Fruit fly (Drosophila melanogaster) whole organism, embryonic: ENCODE results near the gene CG45099.

Source experiments
- Adf1 ChIP-seq: fragments of 200-800 bp; sonication (Bioruptor generic); IDR thresholded peaks from 2 replicates; pipeline ENCODE4 v1.3.6; 2022; ENCODE audit warnings: missing biosample characterization, missing genetic modification characterization
- C15 ChIP-seq: fragments of 200-800 bp; sonication (Bioruptor generic); IDR thresholded peaks from 3 replicates; pipeline ENCODE4 v1.3.6; 2022; ENCODE audit warnings: missing biosample characterization, missing genetic modification characterization
- CG10147 ChIP-seq: fragments of 200-800 bp; sonication (Bioruptor generic); optimal IDR thresholded peaks from 2 replicates; lab custom pipeline; 2019; ENCODE audit warnings: missing biosample characterization, mild to moderate bottlenecking, missing genetic modification characterization, moderate library complexity
- CG10959 ChIP-seq: fragments of 200-800 bp; sonication (Bioruptor generic); IDR thresholded peaks from 2 replicates; pipeline ENCODE4 v1.3.6; 2022; ENCODE audit warnings: missing biosample characterization, missing genetic modification characterization
- CG11695 ChIP-seq: fragments of 200-800 bp; sonication (Bioruptor generic); IDR thresholded peaks from 3 replicates; pipeline ENCODE4 v1.3.6; 2022; ENCODE audit warnings: missing biosample characterization, missing genetic modification characterization
- CG12071 ChIP-seq: fragments of 200-800 bp; sonication (Bioruptor generic); optimal IDR thresholded peaks from 3 replicates; lab custom pipeline; 2018; ENCODE audit warnings: missing biosample characterization, mild to moderate bottlenecking, missing genetic modification characterization
- CG12104 ChIP-seq: fragments of 200-800 bp; sonication (Bioruptor generic); optimal IDR thresholded peaks from 3 replicates; lab custom pipeline; 2016; ENCODE audit warnings: missing biosample characterization, missing genetic modification characterization
- CG13296 ChIP-seq: fragments of 200-800 bp; sonication (Bioruptor generic); optimal IDR thresholded peaks from 3 replicates; lab custom pipeline; 2018; ENCODE audit warnings: missing biosample characterization, mild to moderate bottlenecking, missing genetic modification characterization
- CG14050 ChIP-seq: fragments of 200-800 bp; sonication (Bioruptor generic); IDR thresholded peaks from 3 replicates; pipeline ENCODE4 v1.3.6; 2022; ENCODE audit warnings: missing biosample characterization, missing genetic modification characterization
- CG15514 ChIP-seq: fragments of 200-800 bp; sonication (Bioruptor generic); optimal IDR thresholded peaks from 3 replicates; lab custom pipeline; 2017; ENCODE audit warnings: missing biosample characterization, missing genetic modification characterization, mild to moderate bottlenecking, moderate library complexity, missing genetic modification reagents
- CG17328 ChIP-seq: fragments of 200-800 bp; sonication (Bioruptor generic); IDR thresholded peaks from 2 replicates; pipeline ENCODE4 v1.3.6; 2022; ENCODE audit warnings: missing biosample characterization, missing genetic modification characterization
- CG17568 ChIP-seq: fragments of 200-800 bp; sonication (Bioruptor generic); optimal IDR thresholded peaks from 2 replicates; lab custom pipeline; 2018; ENCODE audit warnings: missing biosample characterization, mild to moderate bottlenecking, missing genetic modification characterization, moderate library complexity
- CG18011 ChIP-seq: fragments of 200-800 bp; sonication (Bioruptor generic); optimal IDR thresholded peaks from 2 replicates; lab custom pipeline; 2017; ENCODE audit warnings: missing biosample characterization, missing genetic modification characterization, mild to moderate bottlenecking, moderate library complexity, missing genotype
- CG18599 ChIP-seq: fragments of 200-800 bp; sonication (Bioruptor generic); optimal IDR thresholded peaks from 3 replicates; lab custom pipeline; 2017; ENCODE audit warnings: missing biosample characterization, missing genetic modification characterization, mild to moderate bottlenecking, moderate library complexity, missing genetic modification reagents
- CG30431 ChIP-seq: fragments of 200-800 bp; sonication (Bioruptor generic); optimal IDR thresholded peaks from 2 replicates; lab custom pipeline; 2017; ENCODE audit warnings: missing biosample characterization, missing genetic modification characterization
- CG32532 ChIP-seq: fragments of 200-800 bp; sonication (Bioruptor generic); IDR thresholded peaks from 2 replicates; pipeline ENCODE4 v1.3.6; 2022; ENCODE audit warnings: missing biosample characterization, missing genetic modification characterization
- CG4404 ChIP-seq: fragments of 200-800 bp; sonication (Bioruptor generic); IDR thresholded peaks from 2 replicates; pipeline ENCODE4 v1.3.6; 2022; ENCODE audit warnings: missing biosample characterization, missing genetic modification characterization
- CG6272 ChIP-seq: fragments of 200-800 bp; sonication (Bioruptor generic); IDR thresholded peaks from 2 replicates; pipeline ENCODE4 v1.3.6; 2022; ENCODE audit warnings: missing biosample characterization, missing genetic modification characterization
- CG9609 ChIP-seq: fragments of 200-800 bp; sonication (Bioruptor generic); optimal IDR thresholded peaks from 3 replicates; lab custom pipeline; 2016; ENCODE audit warnings: missing biosample characterization, missing genetic modification characterization
- CG9727 ChIP-seq: fragments of 200-800 bp; sonication (Bioruptor generic); optimal IDR thresholded peaks from 3 replicates; lab custom pipeline; 2017; ENCODE audit warnings: missing biosample characterization, mild to moderate bottlenecking, missing genetic modification characterization
- Dip2 ChIP-seq: fragments of 200-800 bp; sonication (Bioruptor generic); IDR thresholded peaks from 2 replicates; pipeline ENCODE4 v1.3.6; 2022; ENCODE audit warnings: missing biosample characterization, missing genetic modification characterization
- Eip74EF ChIP-seq, 2 experiments: fragments of 200-800 bp in 1 of 2; fragments of >200 bp in 1 of 2; sonication (Bioruptor generic) in 1 of 2; optimal IDR thresholded peaks; 2 replicates each; lab custom pipeline; 2017 to 2019; ENCODE audit warnings: missing biosample characterization in 2 of 2, missing genetic modification characterization in 2 of 2, mild to moderate bottlenecking in 1 of 2, moderate library complexity in 1 of 2
- Gsc ChIP-seq: fragments of 200-800 bp; sonication (Bioruptor generic); IDR thresholded peaks from 2 replicates; pipeline ENCODE4 v1.3.6; 2022; ENCODE audit warnings: missing biosample characterization, missing genetic modification characterization
- H2.0 ChIP-seq: fragments of 200-800 bp; sonication (Bioruptor generic); IDR thresholded peaks from 2 replicates; pipeline ENCODE4 v1.3.6; 2022; ENCODE audit warnings: missing biosample characterization, missing genetic modification characterization
- HLH4C ChIP-seq: fragments of 200-800 bp; sonication (Bioruptor generic); IDR thresholded peaks from 3 replicates; pipeline ENCODE4 v1.3.6; 2022; ENCODE audit warnings: missing biosample characterization, missing genetic modification characterization; ENCODE audit not compliant: partially characterized antibody
- HLHmδ ChIP-seq: fragments of 200-800 bp; sonication (Bioruptor generic); optimal IDR thresholded peaks from 2 replicates; lab custom pipeline; 2018; ENCODE audit warnings: missing biosample characterization, mild to moderate bottlenecking, missing genetic modification characterization, moderate library complexity
- Nf-YA ChIP-seq: fragments of 200-800 bp; sonication (Bioruptor generic); IDR thresholded peaks from 2 replicates; pipeline ENCODE4 v1.3.6; 2022; ENCODE audit warnings: missing biosample characterization, missing genetic modification characterization
- Opbp ChIP-seq: fragments of 200-800 bp; sonication (Bioruptor generic); IDR thresholded peaks from 3 replicates; pipeline ENCODE4 v1.3.6; 2022; ENCODE audit warnings: missing biosample characterization, missing genetic modification characterization; ENCODE audit not compliant: partially characterized antibody
- PHDP ChIP-seq: fragments of 200-800 bp; sonication (Bioruptor generic); optimal IDR thresholded peaks from 3 replicates; lab custom pipeline; 2018; ENCODE audit warnings: missing biosample characterization, mild to moderate bottlenecking, missing genetic modification characterization, moderate library complexity
- Poxn ChIP-seq: fragments of 200-800 bp; sonication (Bioruptor generic); IDR thresholded peaks from 2 replicates; pipeline ENCODE4 v1.3.6; 2022; ENCODE audit warnings: missing biosample characterization, missing genetic modification characterization
- Rfx ChIP-seq: fragments of 200-800 bp; sonication (Bioruptor generic); IDR thresholded peaks from 2 replicates; pipeline ENCODE4 v1.3.6; 2022; ENCODE audit warnings: missing biosample characterization, missing genetic modification characterization
- ara ChIP-seq: fragments of 200-800 bp; sonication (Bioruptor generic); IDR thresholded peaks from 2 replicates; pipeline ENCODE4 v1.3.6; 2022; ENCODE audit warnings: missing biosample characterization, missing genetic modification characterization
- az2 ChIP-seq: fragments of 200-800 bp; sonication (Bioruptor generic); optimal IDR thresholded peaks from 3 replicates; lab custom pipeline; 2016; ENCODE audit warnings: missing biosample characterization, missing genetic modification characterization
- cg ChIP-seq: fragments of 200-800 bp; sonication (Bioruptor generic); optimal IDR thresholded peaks from 3 replicates; lab custom pipeline; 2019; ENCODE audit warnings: missing biosample characterization, mild to moderate bottlenecking, missing genetic modification characterization, moderate library complexity
- chinmo ChIP-seq: fragments of 200-800 bp; sonication (Bioruptor generic); IDR thresholded peaks from 4 replicates; pipeline ENCODE4 v1.3.6; 2022; ENCODE audit warnings: missing biosample characterization, missing genetic modification characterization; ENCODE audit not compliant: partially characterized antibody
- corto ChIP-seq: fragments of 200-800 bp; sonication (Bioruptor generic); optimal IDR thresholded peaks from 2 replicates; lab custom pipeline; 2016; ENCODE audit warnings: missing biosample characterization, mild to moderate bottlenecking, missing genetic modification characterization, moderate library complexity
- dan ChIP-seq: fragments of 200-800 bp; sonication (Bioruptor generic); IDR thresholded peaks from 2 replicates; pipeline ENCODE4 v1.3.6; 2022; ENCODE audit warnings: missing biosample characterization, missing genetic modification characterization
- danr ChIP-seq: fragments of 200-800 bp; sonication (Bioruptor generic); IDR thresholded peaks from 2 replicates; pipeline ENCODE4 v1.3.6; 2022; ENCODE audit warnings: missing biosample characterization, missing genetic modification characterization
- fd96Cb ChIP-seq: fragments of 200-800 bp; sonication (Bioruptor generic); optimal IDR thresholded peaks from 2 replicates; lab custom pipeline; 2018; ENCODE audit warnings: missing biosample characterization, mild to moderate bottlenecking, missing genetic modification characterization, moderate library complexity
- hkb ChIP-seq, 2 experiments: fragments of 200-800 bp in 1 of 2; fragments of >200 bp in 1 of 2; sonication (Bioruptor generic) in 1 of 2; IDR thresholded peaks in 1 of 2; optimal IDR thresholded peaks in 1 of 2; 2 replicates each; pipeline versions ENCODE4 v1.3.6 to Lab custom; 2017 to 2022; ENCODE audit warnings: missing biosample characterization in 1 of 2, missing genetic modification characterization in 1 of 2
- jigr1 ChIP-seq: fragments of 200-800 bp; sonication (Bioruptor generic); IDR thresholded peaks from 3 replicates; pipeline ENCODE4 v1.3.6; 2022; ENCODE audit warnings: missing biosample characterization, missing genetic modification characterization
- nerfin-2 ChIP-seq: fragments of 200-800 bp; sonication (Bioruptor generic); IDR thresholded peaks from 2 replicates; pipeline ENCODE4 v1.3.6; 2022; ENCODE audit warnings: missing biosample characterization, missing genetic modification characterization; ENCODE audit not compliant: partially characterized antibody
- org-1 ChIP-seq: fragments of 200-800 bp; sonication (Bioruptor generic); optimal IDR thresholded peaks from 2 replicates; lab custom pipeline; 2017; ENCODE audit warnings: missing biosample characterization, missing genetic modification characterization
- sens-2 ChIP-seq: fragments of 200-800 bp; sonication (Bioruptor generic); IDR thresholded peaks from 2 replicates; pipeline ENCODE4 v1.3.6; 2022; ENCODE audit warnings: missing biosample characterization, missing genetic modification characterization
- tio ChIP-seq: fragments of 200-800 bp; sonication (Bioruptor generic); optimal IDR thresholded peaks from 2 replicates; lab custom pipeline; 2017; ENCODE audit warnings: missing biosample characterization, missing genetic modification characterization, inconsistent platforms
- tx ChIP-seq: fragments of 200-800 bp; sonication (Bioruptor generic); optimal IDR thresholded peaks from 2 replicates; lab custom pipeline; 2016; ENCODE audit warnings: missing biosample characterization, missing genetic modification characterization
- yki ChIP-seq: fragments of >200 bp; optimal IDR thresholded peaks from 3 replicates; lab custom pipeline; 2018
- zen2 ChIP-seq: fragments of 200-800 bp; sonication (Bioruptor generic); IDR thresholded peaks from 3 replicates; pipeline ENCODE4 v1.3.6; 2022; ENCODE audit warnings: missing biosample characterization, missing genetic modification characterization; ENCODE audit not compliant: partially characterized antibody
- zf30C ChIP-seq: fragments of 200-800 bp; sonication (Bioruptor generic); optimal IDR thresholded peaks from 3 replicates; lab custom pipeline; 2018; ENCODE audit warnings: missing biosample characterization, mild to moderate bottlenecking, missing genetic modification characterization

The CG45099 gene

dm6 chr3R:22049134-22049796, 15.2 kb upstream of the CG45099 start (continued):
- TF ChIP-seq Eip74EF (GFP tag; optimal IDR thresholded peaks at IDR 0.05; lab: Kevin White, UChicago), result peak in 1 of 2 experiments; percentile 64
- no peak for TF ChIP-seq nerfin-2
- TF ChIP-seq CG17568, result peak; percentile 62
- TF ChIP-seq CG4404 (GFP tag; lab: Robert Waterston, UW), result peak; percentile 55
- no peak for TF ChIP-seq zen2 (GFP tag; lab: Robert Waterston, UW)
- peak; percentile 75 for TF ChIP-seq zf30C
- no peak for TF ChIP-seq dan
- TF ChIP-seq CG15514 (GFP tag; lab: Kevin White, UChicago), result peak; percentile 77
- no peak for TF ChIP-seq Dip2 (GFP tag; lab: Robert Waterston, UW)
- peak; percentile 66 for TF ChIP-seq tx (GFP tag; lab: Kevin White, UChicago)
- no peak for TF ChIP-seq Poxn
- peak; percentile 84 for TF ChIP-seq org-1
- peak; percentile 80 for TF ChIP-seq CG9727 (GFP tag; lab: Kevin White, UChicago)
- peak; percentile 44; the same call in 1 of the 3 replicates for TF ChIP-seq jigr1 (GFP tag; lab: Robert Waterston, UW)
- peak; percentile 14; the same call in 1 of the 3 replicates for TF ChIP-seq Opbp
- peak; percentile 83 for TF ChIP-seq H2.0 (GFP tag; lab: Robert Waterston, UW)
- TF ChIP-seq CG12071, result peak; percentile 80
- peak; percentile 59; the same call in 1 of the 2 replicates for TF ChIP-seq danr (GFP tag; lab: Robert Waterston, UW)
- TF ChIP-seq CG32532, result peak; percentile 87
- peak; percentile 74 for TF ChIP-seq tio
- TF ChIP-seq corto (GFP tag; lab: Kevin White, UChicago), result no peak
- no peak for TF ChIP-seq yki
- TF ChIP-seq CG9609, result peak; percentile 60
- peak; percentile 79 for TF ChIP-seq az2 (GFP tag; lab: Kevin White, UChicago)
- TF ChIP-seq fd96Cb (tag; lab: Kevin White, UChicago), result peak; percentile 83
- peak; percentile 60 for TF ChIP-seq Nf-YA (GFP tag; lab: Robert Waterston, UW)
- no peak for TF ChIP-seq HLH4C (GFP tag; lab: Robert Waterston, UW)
- TF ChIP-seq CG10959 (GFP tag; lab: Robert Waterston, UW), result peak; percentile 74
- peak; percentile 55 for TF ChIP-seq CG10147 (GFP tag; lab: Kevin White, UChicago)
- TF ChIP-seq C15 (GFP tag; lab: Robert Waterston, UW), result peak; percentile 57; the same call in 2 of the 3 replicates
- peak; percentile 67 for TF ChIP-seq sens-2 (GFP tag; lab: Robert Waterston, UW)
- TF ChIP-seq CG17328 (GFP tag; lab: Robert Waterston, UW), result peak; percentile 75
- no peak for TF ChIP-seq cg (GFP tag; lab: Kevin White, UChicago)
- peak; percentile 74 for TF ChIP-seq CG11695 (GFP tag; lab: Robert Waterston, UW)
- TF ChIP-seq Gsc (GFP tag; lab: Robert Waterston, UW), result no peak
- peak; percentile 12 for TF ChIP-seq HLHmδ (GFP tag; lab: Kevin White, UChicago)
- peak; percentile 63 for TF ChIP-seq CG30431
- peak; percentile 74; the same call in 1 of the 2 replicates for TF ChIP-seq ara (GFP tag; lab: Robert Waterston, UW)
- TF ChIP-seq CG12104, result peak; percentile 59
- TF ChIP-seq Rfx (GFP tag; lab: Robert Waterston, UW), result peak; percentile 89
- TF ChIP-seq CG14050, result peak; percentile 77
- no peak for TF ChIP-seq Adf1 (GFP tag; lab: Robert Waterston, UW)
- TF ChIP-seq CG18599, result peak; percentile 92
- TF ChIP-seq hkb (optimal IDR thresholded peaks at IDR 0.05; lab: Kevin White, UChicago), result no peak
- TF ChIP-seq hkb (GFP tag; IDR thresholded peaks at IDR 0.05; lab: Robert Waterston, UW), result peak; percentile 87
- TF ChIP-seq chinmo (GFP tag; lab: Robert Waterston, UW), result 0 out of 4 replicates have a peak, but pooled peaks have one; percentile 49
- TF ChIP-seq PHDP (tag; lab: Kevin White, UChicago), result peak; percentile 81
- peak; percentile 69 for TF ChIP-seq CG13296
- peak; percentile 51 for TF ChIP-seq CG18011 (GFP tag; lab: Kevin White, UChicago)
- peak; percentile 66 for TF ChIP-seq CG6272 (GFP tag; lab: Robert Waterston, UW)
